Fruit fly (Drosophila melanogaster) whole organism, adult: Measurements from ENCODE around the gene SP1173.

ENCODE experiments used
- CG11617 ChIP-seq: fragments of 200-800 bp; sonication (Bioruptor generic); optimal IDR thresholded peaks from 2 replicates; lab custom pipeline; 2017; ENCODE audit warnings: mild to moderate bottlenecking, missing biosample characterization, missing genetic modification reagents, missing genetic modification characterization
- CG1620 ChIP-seq: fragments of 200-800 bp; sonication (Bioruptor generic); optimal IDR thresholded peaks from 2 replicates; lab custom pipeline; 2016; ENCODE audit warnings: missing biosample characterization, missing genetic modification characterization
- CG33017 ChIP-seq: fragments of 200-800 bp; sonication (Bioruptor generic); optimal IDR thresholded peaks from 2 replicates; lab custom pipeline; 2018; ENCODE audit warnings: missing biosample characterization, mild to moderate bottlenecking, missing genetic modification characterization, moderate library complexity
- CG7101 ChIP-seq: fragments of 200-800 bp; sonication (Bioruptor generic); optimal IDR thresholded peaks from 2 replicates; lab custom pipeline; 2018; ENCODE audit warnings: missing biosample characterization, mild to moderate bottlenecking, missing genetic modification characterization, moderate library complexity
- Clk ChIP-seq: fragments of 200-800 bp; sonication (Bioruptor generic); optimal IDR thresholded peaks from 2 replicates; lab custom pipeline; 2017; ENCODE audit warnings: missing biosample characterization, missing genetic modification characterization
- pad ChIP-seq: fragments of 200-800 bp; sonication (Bioruptor generic); optimal IDR thresholded peaks from 3 replicates; lab custom pipeline; 2017; ENCODE audit warnings: missing biosample characterization, missing genetic modification characterization, mild to moderate bottlenecking, moderate library complexity, missing genetic modification reagents
- tj ChIP-seq: fragments of 200-800 bp; sonication (Bioruptor generic); optimal IDR thresholded peaks from 3 replicates; lab custom pipeline; 2017; ENCODE audit warnings: missing biosample characterization, mild to moderate bottlenecking, missing genetic modification characterization, moderate library complexity
- toe ChIP-seq: fragments of 200-800 bp; sonication (Bioruptor generic); optimal IDR thresholded peaks from 2 replicates; lab custom pipeline; 2016; ENCODE audit warnings: missing biosample characterization, missing genetic modification characterization

DNA sequence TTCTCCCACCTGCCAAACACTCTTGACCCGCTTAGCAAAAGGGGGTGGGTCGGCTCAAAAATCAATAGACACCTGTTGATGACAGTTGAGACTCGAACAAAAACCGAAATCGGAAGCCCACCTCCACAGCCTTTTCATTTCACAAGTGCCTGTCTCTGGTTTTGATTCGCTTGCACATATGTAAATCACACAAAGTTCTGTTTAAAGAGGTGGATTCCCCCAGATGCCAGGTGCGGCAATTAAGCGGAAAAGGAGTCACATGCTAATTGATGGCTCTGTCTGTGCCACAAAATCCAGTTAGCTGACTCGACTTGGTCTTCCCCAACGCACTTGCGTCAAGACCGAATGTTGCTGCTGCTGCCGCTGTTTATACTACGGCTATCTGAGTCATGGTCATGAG is 21.2 kb upstream of the SP1173 start:
- TF ChIP-seq tj (no peak), toe (GFP tag; lab: Kevin White, UChicago) (no peak), CG1620 (GFP tag; lab: Kevin White, UChicago) (no peak), CG7101 (no peak), CG33017 (tag; lab: Kevin White, UChicago) (no peak), Clk (GFP tag; lab: Kevin White, UChicago) (no peak), pad (GFP tag; lab: Kevin White, UChicago) (no peak), CG11617 (GFP tag; lab: Kevin White, UChicago) (no peak)
